Fruit fly (Drosophila melanogaster) whole organism, wandering third instar larva: ENCODE data around the gene mus304.

Source experiments
- jim ChIP-seq: fragments of 175-275, 200-325 bp; sonication (Bioruptor generic); optimal IDR thresholded peaks from 2 replicates; lab custom pipeline; 2016; ENCODE audit warnings: missing biosample characterization, mild to moderate bottlenecking, missing genetic modification characterization
- usp ChIP-seq: fragments of >200 bp; optimal IDR thresholded peaks from 2 replicates; lab custom pipeline; 2017; ENCODE audit warnings: missing biosample characterization, missing genetic modification characterization

DNA sequence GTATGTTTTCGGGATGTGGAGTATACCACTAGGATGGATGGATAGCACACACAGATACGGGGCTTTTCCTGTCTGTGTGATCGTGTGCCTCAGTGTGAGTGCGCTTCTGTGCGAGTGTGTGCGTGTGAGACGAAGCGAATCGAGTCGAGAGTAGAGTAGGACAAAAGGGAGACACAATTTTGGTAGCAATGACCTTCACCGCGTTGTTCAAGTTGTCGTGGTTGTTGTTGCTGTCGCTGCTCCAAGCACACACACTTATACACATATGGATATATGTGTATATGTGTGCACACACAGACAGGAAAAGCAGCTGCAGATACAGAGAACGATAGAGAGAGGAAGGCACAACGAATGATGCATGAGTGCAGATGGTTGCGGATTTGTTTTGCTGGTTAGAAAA, 30.5 kb upstream of the mus304 start:
- TF ChIP-seq usp (GFP tag; lab: Kevin White, UChicago): no peak
- no peak for TF ChIP-seq jim (GFP tag; lab: Kevin White, UChicago)
